Worm (Caenorhabditis elegans): ENCODE results near the gene F17C11.26.

- TF ChIP-seq ceh-9 (tag; optimal IDR thresholded peaks at IDR 0.05) (no peak), lin-39 (tag; optimal IDR thresholded peaks at IDR 0.05) (no peak), aly-2 (tag; optimal IDR thresholded peaks at IDR 0.05) (no peak), elt-2 (tag; optimal IDR thresholded peaks at IDR 0.05) (peak; percentile 13), nhr-77 (tag; optimal IDR thresholded peaks at IDR 0.05) (no peak), nhr-12 (tag; optimal IDR thresholded peaks at IDR 0.05) (no peak), nhr-67 (tag; optimal IDR thresholded peaks at IDR 0.05) (no peak)
These were observed 26.5 kb downstream of the F17C11.26 start for ce11 chrV:10967594-10968273.

Data from whole organism, L3 larva.